Fruit fly (Drosophila melanogaster): ENCODE measurements around the gene CG14695.

The CG14695 gene

dm6 chr3R:10832526-10833165 lies 46.5 kb downstream of the CG14695 start (continued):
- TF ChIP-seq Sox15 (GFP tag; optimal IDR thresholded peaks at IDR 0.05): no peak
- TF ChIP-seq CG3919 (GFP tag; optimal IDR thresholded peaks at IDR 0.05): peak; percentile 93
- TF ChIP-seq CG15336 (GFP tag; IDR thresholded peaks at IDR 0.05): peak; percentile 89
- TF ChIP-seq Ets96B (tag; optimal IDR thresholded peaks at IDR 0.05): peak; percentile 93
- peak; percentile 88 for TF ChIP-seq Gug (GFP tag; IDR thresholded peaks at IDR 0.05)
- TF ChIP-seq CG11762 (GFP tag; optimal IDR thresholded peaks at IDR 0.05; ENCODE audit: insufficient read depth): peak; percentile 87
- no peak for TF ChIP-seq CG6854 (GFP tag; optimal IDR thresholded peaks at IDR 0.05)
- peak; percentile 73 for TF ChIP-seq fd59A (GFP tag; optimal IDR thresholded peaks at IDR 0.05)
- TF ChIP-seq Blimp-1 (GFP tag; optimal IDR thresholded peaks at IDR 0.05): no peak
- TF ChIP-seq CG7368 (GFP tag; optimal IDR thresholded peaks at IDR 0.05): peak; percentile 73
- TF ChIP-seq Met (GFP tag; optimal IDR thresholded peaks at IDR 0.05): peak; percentile 9
- peak; percentile 94 for TF ChIP-seq Eip78C (GFP tag)
- TF ChIP-seq vri (GFP tag; optimal IDR thresholded peaks at IDR 0.05): no peak
- TF ChIP-seq Hr4 (GFP tag; optimal IDR thresholded peaks at IDR 0.05): peak; percentile 83
- peak; percentile 60 for TF ChIP-seq acj6 (GFP tag; optimal IDR thresholded peaks at IDR 0.05)
- TF ChIP-seq CG6808 (GFP tag; optimal IDR thresholded peaks at IDR 0.05): peak; percentile 93
- no peak for TF ChIP-seq esn (GFP tag; optimal IDR thresholded peaks at IDR 0.05)
- TF ChIP-seq spab (GFP tag; optimal IDR thresholded peaks at IDR 0.05): peak; percentile 90
- TF ChIP-seq Hr38 (GFP tag; optimal IDR thresholded peaks at IDR 0.05): no peak
- no peak for TF ChIP-seq Ets21C (GFP tag; optimal IDR thresholded peaks at IDR 0.05)
- TF ChIP-seq CG11902 (GFP tag; optimal IDR thresholded peaks at IDR 0.05): peak; percentile 49
- TF ChIP-seq CG4318 (GFP tag; optimal IDR thresholded peaks at IDR 0.05): peak; percentile 76
- TF ChIP-seq fd85E (GFP tag; optimal IDR thresholded peaks at IDR 0.05): peak; percentile 4
- peak; percentile 28 for TF ChIP-seq CG34406 (GFP tag; optimal IDR thresholded peaks at IDR 0.05)
- TF ChIP-seq lz (GFP tag; optimal IDR thresholded peaks at IDR 0.05): peak; percentile 20
- TF ChIP-seq CG8632 (GFP tag; optimal IDR thresholded peaks at IDR 0.05): peak; percentile 19
- peak; percentile 68 for TF ChIP-seq dac (GFP tag; optimal IDR thresholded peaks at IDR 0.05)

DNA sequence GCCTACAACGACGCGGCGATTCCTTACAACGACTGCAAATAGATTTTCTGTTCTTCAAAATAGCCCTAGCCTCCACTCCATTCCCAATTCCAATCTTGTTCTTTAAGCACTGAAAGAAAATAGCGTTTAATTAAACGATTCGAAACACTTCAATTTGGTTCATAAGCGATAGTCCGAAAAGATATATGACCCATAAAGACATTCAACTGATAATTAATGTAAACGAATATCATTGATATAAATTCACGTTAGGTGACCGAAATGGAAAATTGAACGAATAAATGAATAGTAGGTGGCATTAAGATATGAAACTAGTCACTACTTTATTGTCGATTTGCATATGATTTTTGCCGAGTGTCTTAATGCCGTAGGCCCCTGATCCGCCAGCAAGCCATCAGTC lies 49.4 kb downstream of the CG14695 start:
- TF ChIP-seq lz (GFP tag; optimal IDR thresholded peaks at IDR 0.05): no peak
- no peak for TF ChIP-seq Hr38 (GFP tag; optimal IDR thresholded peaks at IDR 0.05)
- TF ChIP-seq CG7368 (GFP tag; optimal IDR thresholded peaks at IDR 0.05): no peak
- peak; percentile 45 for TF ChIP-seq dsx (GFP tag; optimal IDR thresholded peaks at IDR 0.05; ENCODE audit: poor library complexity, severe bottlenecking)
- TF ChIP-seq svp (GFP tag): no peak
- TF ChIP-seq CG8632 (GFP tag; optimal IDR thresholded peaks at IDR 0.05): no peak
- no peak for TF ChIP-seq CG15336 (GFP tag; IDR thresholded peaks at IDR 0.05)
- no peak for TF ChIP-seq CG16779 (tag; optimal IDR thresholded peaks at IDR 0.05)
- 0 out of 3 replicates have a peak, but pooled peaks have one; percentile 35 for TF ChIP-seq CG6163 (GFP tag; IDR thresholded peaks at IDR 0.05)
- TF ChIP-seq CG32006 (GFP tag; optimal IDR thresholded peaks at IDR 0.05): peak; percentile 47
- TF ChIP-seq eg (GFP tag; IDR thresholded peaks at IDR 0.05): no peak
- TF ChIP-seq Eip75B (GFP tag; optimal IDR thresholded peaks at IDR 0.05): peak; percentile 56
- no peak for TF ChIP-seq CG34406 (GFP tag; optimal IDR thresholded peaks at IDR 0.05)
- peak; percentile 48 for TF ChIP-seq Sox14 (GFP tag; optimal IDR thresholded peaks at IDR 0.05)
- TF ChIP-seq CG11762 (GFP tag; optimal IDR thresholded peaks at IDR 0.05; ENCODE audit: insufficient read depth): no peak
- no peak for TF ChIP-seq CG8319 (GFP tag; optimal IDR thresholded peaks at IDR 0.05)
- TF ChIP-seq Lpt (GFP tag; optimal IDR thresholded peaks at IDR 0.05): no peak
- TF ChIP-seq Gug (GFP tag; IDR thresholded peaks at IDR 0.05): no peak
- no peak for TF ChIP-seq fkh (GFP tag; optimal IDR thresholded peaks at IDR 0.05)
- peak; percentile 74 for TF ChIP-seq Ets96B (tag; optimal IDR thresholded peaks at IDR 0.05)
- TF ChIP-seq Sox102F (GFP tag; optimal IDR thresholded peaks at IDR 0.05): no peak
- TF ChIP-seq vri (GFP tag; optimal IDR thresholded peaks at IDR 0.05): no peak
- peak; percentile 31 for TF ChIP-seq achi (GFP tag; optimal IDR thresholded peaks at IDR 0.05)
- TF ChIP-seq CG1621 (tag; optimal IDR thresholded peaks at IDR 0.05): peak; percentile 51
- TF ChIP-seq CG3032 (tag; optimal IDR thresholded peaks at IDR 0.05): peak; percentile 80
- TF ChIP-seq CG4318 (GFP tag; optimal IDR thresholded peaks at IDR 0.05): no peak
- peak; percentile 88 for TF ChIP-seq Eip78C (GFP tag)
- TF ChIP-seq acj6 (GFP tag; optimal IDR thresholded peaks at IDR 0.05): no peak
- no peak for TF ChIP-seq Ets21C (GFP tag; optimal IDR thresholded peaks at IDR 0.05)
- peak; percentile 24 to 43 for TF ChIP-seq salr (GFP tag; optimal IDR thresholded peaks at IDR 0.05)
- TF ChIP-seq Smox (GFP tag; optimal IDR thresholded peaks at IDR 0.05): no peak
- TF ChIP-seq dac (GFP tag; optimal IDR thresholded peaks at IDR 0.05): no peak
- no peak for TF ChIP-seq Eip93F (GFP tag; optimal IDR thresholded peaks at IDR 0.05)
- no peak for TF ChIP-seq fd85E (GFP tag; optimal IDR thresholded peaks at IDR 0.05)
- no peak for TF ChIP-seq Sox15 (GFP tag; optimal IDR thresholded peaks at IDR 0.05)
- peak; percentile 55 to 61 for TF ChIP-seq ss (GFP tag; optimal IDR thresholded peaks at IDR 0.05)
- no peak for TF ChIP-seq CG11902 (GFP tag; optimal IDR thresholded peaks at IDR 0.05)
- TF ChIP-seq CG6808 (GFP tag; optimal IDR thresholded peaks at IDR 0.05): peak; percentile 81
- no peak for TF ChIP-seq Hr4 (GFP tag; optimal IDR thresholded peaks at IDR 0.05)
